Worm (Caenorhabditis elegans) whole organism, L2 larva: ENCODE measurements around the gene K07H8.9.

Experiments
- mab-5 ChIP-seq: fragments of 150-350 bp; optimal IDR thresholded peaks from 2 replicates; lab custom pipeline; 2014; ENCODE audit warnings: missing biosample characterization, missing genetic modification characterization
- nhr-12 ChIP-seq: fragments of 150-350 bp; optimal IDR thresholded peaks from 2 replicates; lab custom pipeline; 2014; ENCODE audit warnings: missing biosample characterization, missing genetic modification characterization
- nhr-237 ChIP-seq: fragments of 150-350 bp; optimal IDR thresholded peaks from 2 replicates; lab custom pipeline; 2014; ENCODE audit warnings: missing biosample characterization, missing genetic modification characterization
- sem-4 ChIP-seq: fragments of 150-350 bp; optimal IDR thresholded peaks from 2 replicates; lab custom pipeline; 2014; ENCODE audit warnings: missing biosample characterization, missing genetic modification reagents, missing genetic modification characterization
- ztf-11 ChIP-seq: sonication (generic microtip); optimal IDR thresholded peaks from 2 replicates; lab custom pipeline; 2017; ENCODE audit warnings: missing biosample characterization, missing genetic modification characterization

DNA sequence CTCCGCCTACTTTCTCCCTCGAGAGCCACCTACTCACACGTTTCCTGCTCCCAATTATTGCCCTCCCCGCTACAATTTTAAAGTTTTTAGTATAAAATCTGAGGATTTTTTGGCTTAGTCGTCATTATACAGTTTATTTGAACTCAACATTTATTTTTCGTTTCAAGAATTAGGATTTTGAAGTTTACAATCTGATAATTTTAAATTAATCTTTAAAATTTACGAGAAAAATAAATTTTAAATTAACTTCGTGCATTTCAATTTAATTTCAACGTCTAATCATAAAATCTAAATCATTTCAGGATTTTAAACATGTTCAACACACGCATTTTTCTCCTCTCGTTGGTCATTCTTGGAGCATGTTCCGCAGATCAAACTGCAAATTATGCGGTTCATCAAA is 42.6 kb upstream of the K07H8.9 start, which contains the start of gene F35H10.2:
- TF ChIP-seq sem-4 (tag; lab: Kevin White, UChicago) (no peak), ztf-11 (tag; lab: Kevin White, UChicago) (no peak), nhr-237 (tag; lab: Kevin White, UChicago) (no peak), nhr-12 (tag; lab: Kevin White, UChicago) (no peak), mab-5 (tag; lab: Kevin White, UChicago) (no peak)
